Worm (Caenorhabditis elegans) whole organism, young adult: Measurements from ENCODE around the gene igcm-3.

ENCODE experiments used
- B0019.2 ChIP-seq: fragments of 200-800 bp; sonication (Bioruptor generic); conservative IDR thresholded peaks from 2 replicates; pipeline ENCODE4 v1.3.6; 2022; ENCODE audit warnings: missing genetic modification reagents, missing genetic modification characterization, missing compliant biosample characterization
- B0336.3 ChIP-seq: fragments of 200-800 bp; sonication (Bioruptor generic); IDR thresholded peaks from 2 replicates; pipeline ENCODE4 v1.3.6; 2022; ENCODE audit warnings: missing genetic modification characterization, missing compliant biosample characterization
- D2030.7 ChIP-seq: fragments of 200-800 bp; sonication (Bioruptor generic); IDR thresholded peaks from 2 replicates; pipeline ENCODE4 v1.3.6; 2022; ENCODE audit warnings: missing genetic modification reagents, missing genetic modification characterization, missing compliant biosample characterization
- F22D6.2 ChIP-seq: sonication (generic microtip); optimal IDR thresholded peaks from 2 replicates; lab custom pipeline; 2016; ENCODE audit warnings: mild to moderate bottlenecking, missing genetic modification characterization, missing compliant biosample characterization
- F37B4.10 ChIP-seq: fragments of 200-800 bp; sonication (Bioruptor generic); IDR thresholded peaks from 2 replicates; pipeline ENCODE4 v1.3.6; 2022; ENCODE audit warnings: missing genetic modification characterization, missing compliant biosample characterization
- F39B2.1 ChIP-seq: fragments of 200-800 bp; sonication (Bioruptor generic); IDR thresholded peaks from 2 replicates; pipeline ENCODE4 v1.3.6; 2022; ENCODE audit warnings: missing genetic modification reagents, missing genetic modification characterization, missing compliant biosample characterization
- F55B11.4 ChIP-seq: sonication (generic microtip); optimal IDR thresholded peaks from 2 replicates; lab custom pipeline; 2016; ENCODE audit warnings: missing compliant biosample characterization, missing genetic modification characterization, borderline replicate concordance; ENCODE audit not compliant: insufficient read depth
- F57A8.1 ChIP-seq: fragments of 200-800 bp; sonication (Bioruptor generic); optimal IDR thresholded peaks from 2 replicates; lab custom pipeline; 2018; ENCODE audit warnings: mild to moderate bottlenecking, missing genetic modification characterization, moderate library complexity, missing compliant biosample characterization
- T26A5.8 ChIP-seq: sonication (generic microtip); optimal IDR thresholded peaks from 2 replicates; lab custom pipeline; 2016; ENCODE audit warnings: missing genetic modification characterization, missing compliant biosample characterization
- Y56A3A.18 ChIP-seq: fragments of 200-800 bp; sonication (Bioruptor generic); IDR thresholded peaks from 2 replicates; pipeline ENCODE4 v1.3.6; 2022; ENCODE audit warnings: missing genetic modification reagents, missing genetic modification characterization, missing compliant biosample characterization
- Y67H2A.10 ChIP-seq: fragments of 200-800 bp; sonication (Bioruptor generic); conservative IDR thresholded peaks from 2 replicates; pipeline ENCODE4 v1.3.6; 2022; ENCODE audit warnings: missing genetic modification reagents, missing genetic modification characterization, missing compliant biosample characterization
- Y79H2A.3 ChIP-seq: fragments of 200-800 bp; sonication (Bioruptor generic); conservative IDR thresholded peaks from 2 replicates; pipeline ENCODE4 v1.3.6; 2022; ENCODE audit warnings: missing genetic modification reagents, missing genetic modification characterization, missing compliant biosample characterization
- ZK185.1 ChIP-seq: sonication (generic microtip); optimal IDR thresholded peaks from 2 replicates; lab custom pipeline; 2016; ENCODE audit warnings: mild to moderate bottlenecking, missing genetic modification characterization, missing compliant biosample characterization; ENCODE audit not compliant: poor library complexity, severe bottlenecking
- aptf-3 ChIP-seq: fragments of 200-800 bp; sonication (Bioruptor generic); IDR thresholded peaks from 2 replicates; pipeline ENCODE4 v1.3.6; 2022; ENCODE audit warnings: missing genetic modification characterization, missing compliant biosample characterization
- attf-3 ChIP-seq: fragments of 200-800 bp; sonication (Bioruptor generic); conservative IDR thresholded peaks from 2 replicates; pipeline ENCODE4 v1.3.6; 2022; ENCODE audit warnings: missing genetic modification reagents, missing genetic modification characterization, missing compliant biosample characterization
- ceh-40 ChIP-seq: fragments of 200-800 bp; sonication (Bioruptor generic); IDR thresholded peaks from 2 replicates; pipeline ENCODE4 v1.3.6; 2022; ENCODE audit warnings: missing genetic modification characterization, missing compliant biosample characterization
- ceh-79 ChIP-seq: sonication (generic microtip); optimal IDR thresholded peaks from 2 replicates; lab custom pipeline; 2017; ENCODE audit warnings: mild to moderate bottlenecking, missing genetic modification characterization, missing compliant biosample characterization
- die-1 ChIP-seq: sonication (generic microtip); optimal IDR thresholded peaks from 2 replicates; lab custom pipeline; 2016; ENCODE audit warnings: missing genotype, mild to moderate bottlenecking, missing genetic modification characterization, missing compliant biosample characterization
- dox-1 ChIP-seq: fragments of 200-800 bp; sonication (Bioruptor generic); IDR thresholded peaks from 2 replicates; pipeline ENCODE4 v1.3.6; 2022; ENCODE audit warnings: missing genetic modification reagents, missing genetic modification characterization, missing compliant biosample characterization
- dpl-1 ChIP-seq: fragments of 150-350 bp; optimal IDR thresholded peaks from 2 replicates; lab custom pipeline; 2014; ENCODE audit warnings: missing biosample characterization, missing genetic modification reagents, missing genetic modification characterization
- efl-1 ChIP-seq: fragments of 150-350 bp; optimal IDR thresholded peaks from 2 replicates; lab custom pipeline; 2014; ENCODE audit warnings: missing biosample characterization, missing genetic modification reagents, missing genetic modification characterization
- egl-18 ChIP-seq: fragments of 200-800 bp; sonication (Bioruptor generic); IDR thresholded peaks from 2 replicates; pipeline ENCODE4 v1.3.6; 2022; ENCODE audit warnings: missing genetic modification reagents, missing genetic modification characterization, missing compliant biosample characterization
- ekl-4 ChIP-seq: fragments of 200-800 bp; sonication (Bioruptor generic); IDR thresholded peaks from 2 replicates; pipeline ENCODE4 v1.3.6; 2022; ENCODE audit warnings: missing genetic modification reagents, missing genetic modification characterization, missing compliant biosample characterization
- hmg-20 ChIP-seq: fragments of 200-800 bp; sonication (Bioruptor generic); IDR thresholded peaks from 2 replicates; pipeline ENCODE4 v1.3.6; 2022; ENCODE audit warnings: missing genetic modification reagents, missing genetic modification characterization, missing compliant biosample characterization
- let-607 ChIP-seq, 2 experiments: fragments of 200-800 bp in 1 of 2; sonication (Bioruptor generic) in 1 of 2; sonication (generic microtip) in 1 of 2; optimal IDR thresholded peaks; 2 replicates each; lab custom pipeline; 2016 to 2018; ENCODE audit warnings: mild to moderate bottlenecking in 2 of 2, missing compliant biosample characterization in 2 of 2, missing genetic modification characterization in 2 of 2, moderate library complexity in 2 of 2, missing genotype in 1 of 2
- lin-40 ChIP-seq: sonication (generic microtip); optimal IDR thresholded peaks from 2 replicates; lab custom pipeline; 2016; ENCODE audit warnings: missing genetic modification characterization, mild to moderate bottlenecking, missing compliant biosample characterization, missing genotype, missing genetic modification reagents
- lsl-1 ChIP-seq: fragments of 200-800 bp; sonication (Bioruptor generic); optimal IDR thresholded peaks from 2 replicates; lab custom pipeline; 2018; ENCODE audit warnings: mild to moderate bottlenecking, missing genetic modification characterization, moderate library complexity, missing compliant biosample characterization
- mcd-1 ChIP-seq: fragments of 200-800 bp; sonication (Bioruptor generic); IDR thresholded peaks from 2 replicates; pipeline ENCODE4 v1.3.6; 2022; ENCODE audit warnings: missing genetic modification reagents, missing genetic modification characterization, missing compliant biosample characterization
- nfya-1 ChIP-seq: sonication (generic microtip); optimal IDR thresholded peaks from 2 replicates; lab custom pipeline; 2017; ENCODE audit warnings: antibody characterized with exemption, missing compliant biosample characterization, missing genetic modification characterization, borderline replicate concordance; ENCODE audit not compliant: insufficient read depth
- nfyb-1 ChIP-seq: fragments of 200-800 bp; sonication (Bioruptor generic); IDR thresholded peaks from 2 replicates; pipeline ENCODE4 v1.3.6; 2022; ENCODE audit warnings: missing genetic modification reagents, missing genetic modification characterization, missing compliant biosample characterization
- nhr-120 ChIP-seq: fragments of 200-800 bp; sonication (Bioruptor generic); IDR thresholded peaks from 2 replicates; pipeline ENCODE4 v1.3.6; 2022; ENCODE audit warnings: missing genetic modification characterization, missing compliant biosample characterization
- nhr-179 ChIP-seq: sonication (generic microtip); optimal IDR thresholded peaks from 2 replicates; lab custom pipeline; 2016; ENCODE audit warnings: mild to moderate bottlenecking, missing genetic modification characterization, missing compliant biosample characterization
- nhr-27 ChIP-seq: fragments of 200-800 bp; sonication (Bioruptor generic); optimal IDR thresholded peaks from 2 replicates; lab custom pipeline; 2018; ENCODE audit warnings: mild to moderate bottlenecking, missing genetic modification characterization, moderate library complexity, missing compliant biosample characterization
- nhr-80 ChIP-seq: sonication (generic microtip); optimal IDR thresholded peaks from 2 replicates; lab custom pipeline; 2016; ENCODE audit warnings: missing genetic modification characterization, missing compliant biosample characterization
- nhr-90 ChIP-seq: sonication (generic microtip); optimal IDR thresholded peaks from 2 replicates; lab custom pipeline; 2016; ENCODE audit warnings: missing genotype, mild to moderate bottlenecking, missing genetic modification characterization, missing compliant biosample characterization
- pbrm-1 ChIP-seq: fragments of 200-800 bp; sonication (Bioruptor generic); IDR thresholded peaks from 2 replicates; pipeline ENCODE4 v1.3.6; 2022; ENCODE audit warnings: missing genetic modification reagents, missing genetic modification characterization, missing compliant biosample characterization
- pha-4 ChIP-seq: fragments of 150-350 bp; sonication (generic microtip); optimal IDR thresholded peaks from 2 replicates; lab custom pipeline; 2014; ENCODE audit warnings: missing biosample characterization, missing genetic modification reagents, missing genetic modification characterization
- rpc-1 ChIP-seq, 2 experiments: fragments of 150-350 bp in 1 of 2; sonication (generic microtip) in 1 of 2; optimal IDR thresholded peaks; 2 replicates each; lab custom pipeline; 2014 to 2018; ENCODE audit warnings: missing biosample characterization in 1 of 2, missing genetic modification characterization in 1 of 2, missing genetic modification reagents in 1 of 2, missing genotype in 1 of 2
- snpc-3.4 ChIP-seq: sonication (generic microtip); optimal IDR thresholded peaks from 2 replicates; lab custom pipeline; 2017; ENCODE audit warnings: missing genetic modification characterization, mild to moderate bottlenecking, missing compliant biosample characterization, antibody characterized with exemption, moderate library complexity, missing genotype, missing genetic modification reagents
- tlf-1 ChIP-seq: fragments of 200-800 bp; sonication (Bioruptor generic); optimal IDR thresholded peaks from 2 replicates; lab custom pipeline; 2018; ENCODE audit warnings: mild to moderate bottlenecking, missing genetic modification characterization, missing compliant biosample characterization
- zfh-2 ChIP-seq: fragments of 200-800 bp; sonication (Bioruptor generic); conservative IDR thresholded peaks from 2 replicates; pipeline ENCODE4 v1.3.6; 2022; ENCODE audit warnings: missing genetic modification reagents, missing genetic modification characterization, missing compliant biosample characterization
- ztf-25 ChIP-seq: fragments of 200-800 bp; sonication (Bioruptor generic); IDR thresholded peaks from 2 replicates; pipeline ENCODE4 v1.3.6; 2022; ENCODE audit warnings: missing genetic modification reagents, missing genetic modification characterization, missing compliant biosample characterization
- ztf-28 ChIP-seq: fragments of 200-800 bp; sonication (Bioruptor generic); IDR thresholded peaks from 2 replicates; pipeline ENCODE4 v1.3.6; 2022; ENCODE audit warnings: missing genetic modification reagents, missing genetic modification characterization, missing compliant biosample characterization

igcm-3 gene

ce11 chrX:2731416-2731815, 25.8 kb upstream of the igcm-3 start (continued):
- TF ChIP-seq pbrm-1 (GFP tag; lab: Robert Waterston, UW) (no peak), F57A8.1 (GFP tag; lab: Kevin White, UChicago) (no peak), nfya-1 (tag; lab: Kevin White, UChicago) (no peak), hmg-20 (GFP tag; lab: Robert Waterston, UW) (no peak), F55B11.4 (tag; lab: Kevin White, UChicago) (no peak), egl-18 (no peak), mcd-1 (GFP tag; lab: Robert Waterston, UW) (peak; percentile 24; the same call in 1 of the 2 replicates), B0019.2 (no peak), die-1 (tag; lab: Kevin White, UChicago) (no peak), F39B2.1 (no peak), nhr-120 (GFP tag; lab: Robert Waterston, UW) (no peak), F22D6.2 (tag; lab: Kevin White, UChicago) (no peak), Y79H2A.3 (GFP tag; lab: Robert Waterston, UW) (no peak)

- TF ChIP-seq nhr-27 (tag; lab: Kevin White, UChicago) (no peak), snpc-3.4 (tag; lab: Kevin White, UChicago) (no peak)
Measured at ce11 chrX:2729857-2730256, 24.2 kb upstream of the igcm-3 start.

- TF ChIP-seq ekl-4, result no peak
- no peak for TF ChIP-seq ZK185.1 (tag; lab: Kevin White, UChicago)
- no peak for TF ChIP-seq snpc-3.4 (tag; lab: Kevin White, UChicago)
- TF ChIP-seq Y56A3A.18 (GFP tag; lab: Robert Waterston, UW), result no peak
- no peak for TF ChIP-seq efl-1 (GFP tag; lab: Kevin White, UChicago)
- no peak for TF ChIP-seq lsl-1 (GFP tag; lab: Kevin White, UChicago)
- no peak for TF ChIP-seq F37B4.10 (GFP tag; lab: Robert Waterston, UW)
- no peak for TF ChIP-seq ztf-25 (GFP tag; lab: Robert Waterston, UW)
- no peak for TF ChIP-seq dpl-1 (GFP tag; lab: Kevin White, UChicago)
- no peak for TF ChIP-seq Y79H2A.3 (GFP tag; lab: Robert Waterston, UW)
- TF ChIP-seq ceh-79 (tag; lab: Kevin White, UChicago), result no peak
- TF ChIP-seq zfh-2 (GFP tag; lab: Robert Waterston, UW), result no peak
- no peak for TF ChIP-seq ztf-28
- TF ChIP-seq Y67H2A.10 (GFP tag; lab: Robert Waterston, UW), result no peak
- no peak for TF ChIP-seq ceh-40
- no peak for TF ChIP-seq T26A5.8 (tag; lab: Kevin White, UChicago)
Measured at ce11 chrX:2727681-2728080, 22.0 kb upstream of the igcm-3 start.

- TF ChIP-seq pha-4 (tag; lab: Kevin White, UChicago) (no peak), B0336.3 (GFP tag; lab: Robert Waterston, UW) (no peak), tlf-1 (no peak), F37B4.10 (GFP tag; lab: Robert Waterston, UW) (no peak), dox-1 (GFP tag; lab: Robert Waterston, UW) (no peak), nhr-80 (tag; lab: Kevin White, UChicago) (no peak), nfya-1 (tag; lab: Kevin White, UChicago) (no peak), attf-3 (GFP tag; lab: Robert Waterston, UW) (no peak), ekl-4 (no peak), nhr-90 (tag; lab: Kevin White, UChicago) (no peak), nhr-179 (tag; lab: Kevin White, UChicago) (no peak), rpc-1 (optimal IDR thresholded peaks at IDR 0.05; lab: Kevin White, UChicago) (no peak), rpc-1 (tag; optimal IDR thresholded peaks at IDR 0.05; lab: Kevin White, UChicago) (no peak), zfh-2 (GFP tag; lab: Robert Waterston, UW) (no peak), lin-40 (tag; lab: Kevin White, UChicago) (no peak), aptf-3 (no peak), D2030.7 (GFP tag; lab: Robert Waterston, UW) (no peak), let-607 (tag; optimal IDR thresholded peaks at IDR 0.05; lab: Kevin White, UChicago) (no peak), F57A8.1 (GFP tag; lab: Kevin White, UChicago) (no peak), nfyb-1 (GFP tag; lab: Robert Waterston, UW) (no peak)
- TF ChIP-seq, all 124 proteins: peak for 0
Measured at ce11 chrX:2712984-2713383, 7.3 kb upstream of the igcm-3 start.
